Worm (Caenorhabditis elegans): ENCODE measurements around the gene tre-5.

The tre-5 gene

DNA sequence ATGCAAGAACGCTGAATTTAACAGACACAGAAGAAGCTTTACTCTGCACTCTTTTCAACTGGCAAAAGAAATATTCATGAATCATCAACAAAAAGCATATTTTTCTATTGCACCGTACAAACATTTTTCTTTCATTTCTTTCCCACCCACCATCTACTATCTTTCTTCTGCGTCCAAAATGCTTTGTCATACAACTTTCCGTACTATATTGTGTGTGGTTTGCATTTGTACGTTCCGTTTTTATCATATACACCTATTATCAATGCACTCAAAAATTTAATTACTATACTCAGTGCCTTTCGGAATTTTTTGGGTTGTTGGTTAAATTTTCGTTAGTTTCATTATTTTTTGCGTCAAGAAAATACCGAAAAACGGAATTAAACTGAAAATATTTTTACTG, 12.6 kb upstream of the tre-5 start:
- TF ChIP-seq unc-62 (GFP tag; optimal IDR thresholded peaks at IDR 0.05), result no peak

DNA sequence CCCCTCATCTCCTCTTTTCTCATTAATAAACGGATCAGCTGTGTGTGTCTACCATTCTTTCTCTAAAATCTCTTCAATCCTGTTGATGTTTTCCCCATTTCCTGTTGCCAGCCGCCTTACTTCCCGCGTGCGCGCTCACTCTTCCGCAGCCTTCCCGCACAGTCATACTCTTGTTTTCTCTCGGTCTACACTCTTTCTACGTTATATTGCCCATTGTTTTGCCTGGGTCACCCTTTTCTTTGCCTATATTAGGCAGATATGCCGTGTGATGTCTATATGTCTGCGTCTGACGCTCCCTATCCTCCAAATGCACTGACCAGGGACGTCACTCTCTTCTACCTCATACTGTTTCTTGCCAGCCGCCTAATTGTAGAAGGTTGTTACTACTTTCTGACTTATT, 11.2 kb upstream of the tre-5 start:
- no peak for TF ChIP-seq unc-62 (GFP tag; optimal IDR thresholded peaks at IDR 0.05)

DNA sequence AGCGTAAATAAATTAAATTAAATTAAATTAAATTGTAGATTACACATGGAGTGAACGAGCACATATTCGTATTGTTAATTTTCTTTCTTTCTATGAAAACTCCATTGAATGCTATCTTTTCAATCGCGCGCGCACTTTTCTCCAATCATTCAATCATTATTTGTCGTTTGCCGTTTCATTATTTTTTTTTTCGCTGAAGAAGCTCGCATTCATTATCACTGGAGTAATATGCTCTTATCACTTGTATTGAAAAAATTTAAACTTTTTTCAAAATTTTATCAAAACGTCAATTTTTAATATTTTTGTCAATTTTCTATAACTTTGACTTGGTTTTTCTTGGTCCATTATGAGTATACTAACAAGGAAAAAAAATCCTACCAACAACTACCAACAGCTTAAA, 10.4 kb upstream of the tre-5 start:
- no peak for TF ChIP-seq unc-62 (GFP tag; optimal IDR thresholded peaks at IDR 0.05)

DNA sequence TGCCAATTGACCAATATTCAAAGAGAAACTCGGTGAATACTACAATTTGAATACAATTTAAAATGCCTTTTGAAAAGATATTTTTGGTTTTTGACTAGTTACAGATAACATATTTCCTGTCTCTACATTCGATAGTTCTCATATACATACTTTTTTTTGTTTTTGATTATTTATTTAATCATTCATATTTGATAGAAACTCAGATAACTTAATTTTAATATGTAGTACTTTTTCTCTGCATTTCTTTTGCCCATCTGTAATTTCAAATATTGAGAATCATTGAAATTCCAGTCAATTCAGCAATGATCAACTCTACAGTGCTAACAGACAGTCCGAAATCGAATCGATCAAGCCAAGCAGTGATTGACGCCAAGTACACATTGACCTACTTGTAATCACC, 5.9 kb upstream of the tre-5 start, which contains the start of gene C23H3.2:
TSS of gene C23H3.2 (plus strand) at position 301 of the 400 bp plus-strand sequence.
- TF ChIP-seq unc-62 (GFP tag; optimal IDR thresholded peaks at IDR 0.05), result no peak

DNA sequence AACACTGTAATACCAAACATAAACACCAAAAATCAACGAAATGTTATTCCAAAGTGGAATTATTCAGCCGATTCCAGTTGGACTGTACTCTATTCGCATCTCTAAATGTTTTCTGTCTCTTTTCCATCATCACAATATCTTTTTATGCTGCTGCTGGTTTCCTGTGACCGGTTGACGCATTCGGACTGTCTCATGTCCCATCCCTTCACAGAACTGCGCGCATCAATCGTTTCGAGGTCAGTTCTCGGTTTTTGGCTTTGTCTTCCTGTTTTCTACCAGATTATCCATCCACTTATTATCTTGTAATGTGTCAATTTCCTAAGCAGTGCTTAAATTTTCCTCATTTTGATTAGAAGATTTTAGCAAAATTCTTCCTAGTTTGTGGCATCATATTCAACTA, 4.9 kb upstream of the tre-5 start:
- no peak for TF ChIP-seq unc-62 (GFP tag; optimal IDR thresholded peaks at IDR 0.05)

DNA sequence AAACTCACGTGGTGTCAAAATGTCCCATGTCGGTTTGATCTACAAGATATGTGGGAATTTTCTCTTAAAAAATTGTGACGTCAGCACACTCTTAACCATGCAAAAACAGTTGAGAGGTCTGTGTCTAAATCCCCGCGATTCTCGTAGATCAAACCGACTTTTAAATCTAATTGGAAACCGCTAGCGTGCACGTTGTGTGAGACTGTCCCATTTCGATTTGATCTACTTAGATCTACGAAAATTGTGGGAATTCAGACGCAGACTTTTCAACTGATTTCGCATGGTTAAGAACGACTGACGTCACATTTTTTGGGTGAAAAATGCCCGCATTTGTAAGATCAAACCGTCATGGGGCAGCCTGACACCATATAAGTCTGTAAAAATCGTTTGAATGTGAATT, 2.8 kb upstream of the tre-5 start:
- no peak for TF ChIP-seq unc-62 (GFP tag; optimal IDR thresholded peaks at IDR 0.05)

DNA sequence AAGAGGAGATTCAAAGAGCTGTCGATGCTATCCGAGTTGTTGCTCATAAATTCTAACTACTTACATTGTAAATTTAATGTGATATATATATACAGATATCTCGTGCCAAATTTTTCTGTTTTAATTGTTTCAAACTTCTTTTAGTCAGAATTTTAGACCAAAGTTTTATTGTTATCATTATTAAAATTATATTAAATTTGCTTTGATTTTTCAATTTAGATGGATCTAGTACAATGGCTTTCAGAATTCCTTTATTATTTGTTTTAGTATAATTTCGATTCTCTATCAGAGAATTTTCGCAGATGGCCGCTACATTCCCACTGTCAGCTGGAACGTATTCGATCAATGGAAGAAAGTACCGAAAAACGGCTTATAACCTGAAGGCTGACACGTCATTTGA, 2.3 kb upstream of the tre-5 start, which contains the start of gene ascc-1:
TSS of gene ascc-1 (plus strand) at position 301 of the 400 bp plus-strand sequence.
- no peak for TF ChIP-seq unc-62 (GFP tag; optimal IDR thresholded peaks at IDR 0.05)

DNA sequence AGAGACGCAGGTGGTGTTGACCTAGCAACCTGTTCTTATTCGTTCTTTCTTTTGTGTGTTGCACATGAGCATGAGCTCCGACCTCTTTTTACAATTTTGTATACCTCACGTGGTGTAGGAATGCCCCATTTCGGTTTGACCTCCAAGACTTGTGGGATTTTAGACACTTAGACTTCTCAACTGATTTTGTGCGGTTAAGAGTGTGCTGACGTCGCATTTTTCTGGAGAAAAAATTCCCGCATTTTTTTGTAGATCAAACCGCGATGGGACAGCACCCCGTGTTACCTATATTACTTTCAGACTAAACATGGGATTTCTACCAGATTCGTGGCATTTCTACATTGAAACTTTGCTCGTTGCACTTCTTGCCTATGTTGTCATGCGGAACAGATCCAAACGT, 3.8 kb downstream of the tre-5 start, which contains the start of gene sptl-1:
TSS of gene sptl-1 (plus strand) at position 301 of the 400 bp plus-strand sequence.
- no peak for TF ChIP-seq unc-62 (GFP tag; optimal IDR thresholded peaks at IDR 0.05)

DNA sequence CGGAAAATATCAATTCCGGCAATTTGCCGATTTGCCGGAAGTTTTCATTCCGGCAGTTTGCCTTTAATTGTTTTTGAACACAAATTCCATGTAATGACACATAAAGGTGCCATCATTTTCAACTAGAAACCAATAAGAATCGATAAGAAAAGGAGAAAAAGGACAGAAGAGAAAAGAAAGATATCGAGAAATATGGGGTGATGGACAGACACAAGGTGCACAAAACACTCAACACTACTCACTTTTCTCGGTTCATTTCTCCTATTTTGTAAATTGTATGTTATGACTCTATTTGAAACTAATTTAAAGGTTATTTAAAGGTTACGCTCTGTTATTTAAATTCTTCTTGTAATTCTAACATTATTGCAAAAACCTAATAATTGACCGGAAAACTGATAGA, 4.2 kb downstream of the tre-5 start:
- no peak for TF ChIP-seq unc-62 (GFP tag; optimal IDR thresholded peaks at IDR 0.05)

DNA sequence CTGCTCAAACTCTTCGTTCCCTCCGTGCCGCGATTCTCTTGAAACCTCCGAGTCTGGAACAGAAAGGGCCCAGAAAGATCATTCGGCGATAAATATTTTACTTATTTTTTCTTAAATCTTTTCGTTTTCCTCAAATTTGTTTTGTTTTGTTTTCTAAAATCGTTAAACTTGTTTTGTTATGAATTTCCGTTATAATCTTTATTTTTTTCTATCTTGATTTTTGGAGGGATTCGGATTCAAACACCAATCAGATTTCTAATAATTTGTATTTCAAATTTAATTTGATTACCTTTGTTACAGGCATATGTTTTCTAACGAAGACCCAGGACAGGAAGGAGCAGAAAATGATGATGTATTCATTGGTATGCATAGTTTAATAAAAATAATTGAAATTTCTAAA, 7.8 kb downstream of the tre-5 start, which contains the start of gene C23H3.5:
TSS of gene C23H3.5 (plus strand) at position 301 of the 400 bp plus-strand sequence.
- TF ChIP-seq unc-62 (GFP tag; optimal IDR thresholded peaks at IDR 0.05), result no peak

DNA sequence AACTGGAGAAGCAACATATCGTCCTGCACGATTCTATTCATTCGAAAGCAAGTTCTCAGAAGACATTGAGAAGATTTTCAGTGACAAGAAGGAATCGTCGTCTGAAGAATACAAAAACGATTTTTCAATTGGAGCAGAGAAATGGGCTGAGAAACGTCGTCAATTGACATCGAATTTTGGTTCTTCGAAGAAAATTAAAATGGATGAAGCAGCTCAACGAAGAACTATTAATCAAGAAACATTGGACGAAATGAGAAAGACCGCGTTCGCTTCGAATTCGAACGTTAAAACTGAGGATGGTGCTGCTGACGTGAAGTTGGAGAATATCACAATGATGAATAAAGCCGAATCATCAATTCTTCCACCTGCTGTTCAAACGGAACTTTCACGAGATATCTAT, 9.0 kb downstream of the tre-5 start, which contains the start of gene rpt-4:
TSS of gene rpt-4 (minus strand) at position 101 of the 400 bp plus-strand sequence.
- no peak for TF ChIP-seq unc-62 (GFP tag; optimal IDR thresholded peaks at IDR 0.05)

DNA sequence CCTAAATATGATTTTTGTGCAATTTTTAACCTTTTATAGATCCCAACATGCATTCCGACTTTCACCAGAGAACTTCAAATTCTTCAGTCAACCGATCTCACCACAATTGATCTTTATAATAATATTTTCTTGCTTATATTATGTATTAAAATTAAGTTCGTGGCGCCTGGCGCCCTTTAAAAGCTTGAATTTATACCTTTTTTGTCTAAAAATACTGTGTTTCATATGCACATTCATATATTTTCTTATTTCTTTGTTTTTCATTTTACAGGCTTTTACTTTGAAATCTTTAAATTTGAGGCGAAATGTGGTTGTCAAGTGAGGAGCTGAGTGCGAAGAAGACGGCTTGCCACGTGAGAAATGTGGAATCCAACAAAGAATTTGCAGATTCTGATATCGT, 10.4 kb downstream of the tre-5 start, which contains the start of gene rpoa-49:
TSS of gene rpoa-49 (plus strand) at position 301 of the 400 bp plus-strand sequence.
- TF ChIP-seq unc-62 (GFP tag; optimal IDR thresholded peaks at IDR 0.05), result no peak

DNA sequence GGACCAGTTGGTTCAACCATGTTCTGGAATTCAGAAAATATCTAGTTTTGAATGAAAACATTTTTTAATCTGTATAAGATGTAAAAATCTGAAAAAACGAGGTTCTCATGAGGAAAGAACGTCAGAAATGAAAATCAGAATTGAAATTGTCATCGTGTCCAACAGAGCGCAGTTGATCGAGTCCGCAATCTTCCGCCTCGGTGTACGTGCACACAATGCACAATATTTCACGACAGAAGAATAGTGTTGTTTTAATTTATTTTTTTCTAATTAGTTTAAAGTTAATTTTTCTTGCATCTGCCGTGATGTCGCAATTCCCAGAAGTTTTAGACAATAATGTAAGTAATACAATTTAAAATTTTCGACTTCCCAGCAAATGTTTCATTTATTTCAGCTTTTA, 11.5 kb downstream of the tre-5 start, which contains the start of gene nfyc-1:
TSS of gene nfyc-1 (plus strand) at position 268 of the 400 bp plus-strand sequence.
- TF ChIP-seq unc-62 (GFP tag; optimal IDR thresholded peaks at IDR 0.05), result no peak

DNA sequence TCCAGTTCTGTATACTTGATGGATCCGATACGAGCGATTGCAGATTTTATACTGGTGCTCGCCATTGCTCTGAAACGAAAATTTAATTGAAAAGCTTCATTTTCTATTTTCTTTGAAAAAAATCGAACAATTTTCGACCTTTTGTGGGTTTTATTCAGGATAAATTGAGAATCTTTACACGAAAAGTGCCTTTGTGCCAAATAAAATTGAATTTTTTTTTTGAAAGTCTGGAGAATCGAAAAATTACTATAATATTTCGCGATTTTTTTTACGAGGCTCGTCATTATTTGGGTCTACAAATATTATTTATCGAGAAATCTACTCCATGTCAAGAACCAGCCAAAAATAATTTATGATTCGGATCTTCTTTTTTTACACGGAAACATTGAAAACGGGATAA, 13.2 kb downstream of the tre-5 start, which contains the start of gene F23F1.10:
TSS of gene F23F1.10 (minus strand) at position 69 of the 400 bp plus-strand sequence.
- TF ChIP-seq unc-62 (GFP tag; optimal IDR thresholded peaks at IDR 0.05), result no peak

DNA sequence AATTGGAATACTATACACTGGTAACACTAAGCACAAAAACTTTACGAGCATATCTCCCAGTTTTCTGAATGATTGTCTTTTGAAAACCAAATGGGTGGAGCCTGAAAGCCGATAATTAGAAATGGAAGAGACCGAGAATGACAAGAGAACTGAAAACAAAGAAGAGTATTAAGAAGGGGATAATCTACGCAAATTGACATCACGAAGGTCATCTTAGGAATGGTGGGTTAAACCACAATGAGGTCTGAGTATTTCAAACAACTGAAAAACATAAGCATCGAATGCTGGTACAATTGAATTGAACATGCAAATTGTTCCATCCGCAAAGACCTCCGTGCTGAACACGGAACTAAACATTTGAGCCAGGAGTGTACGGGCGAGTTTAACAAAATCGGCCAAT, 15.7 kb downstream of the tre-5 start, which contains the start of gene spp-24:
TSS of gene spp-24 (minus strand) at position 101 of the 400 bp plus-strand sequence.
- no peak for TF ChIP-seq unc-62 (GFP tag; optimal IDR thresholded peaks at IDR 0.05)

DNA sequence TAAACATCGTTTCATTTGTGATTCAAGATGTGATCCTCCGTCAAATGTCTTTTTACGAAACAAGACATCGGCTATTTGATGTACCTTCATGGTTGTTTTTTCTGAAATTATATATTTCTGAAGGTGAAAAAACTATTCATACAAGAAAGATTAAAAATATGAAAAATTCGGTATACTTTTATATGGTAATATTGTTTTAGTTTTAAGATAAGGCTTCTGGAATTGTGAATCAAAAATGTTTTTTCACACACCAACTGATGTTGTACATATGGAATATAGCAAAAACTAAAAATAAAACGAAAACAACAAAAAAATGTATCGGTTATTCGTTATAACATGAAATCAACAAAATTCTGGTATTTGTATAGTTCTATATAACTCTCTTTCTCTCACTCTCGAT, 17.9 kb downstream of the tre-5 start, which contains the start of gene F23F1.6:
TSS of gene F23F1.6 (minus strand) at position 101 of the 400 bp plus-strand sequence.
- TF ChIP-seq unc-62 (GFP tag; optimal IDR thresholded peaks at IDR 0.05), result no peak

DNA sequence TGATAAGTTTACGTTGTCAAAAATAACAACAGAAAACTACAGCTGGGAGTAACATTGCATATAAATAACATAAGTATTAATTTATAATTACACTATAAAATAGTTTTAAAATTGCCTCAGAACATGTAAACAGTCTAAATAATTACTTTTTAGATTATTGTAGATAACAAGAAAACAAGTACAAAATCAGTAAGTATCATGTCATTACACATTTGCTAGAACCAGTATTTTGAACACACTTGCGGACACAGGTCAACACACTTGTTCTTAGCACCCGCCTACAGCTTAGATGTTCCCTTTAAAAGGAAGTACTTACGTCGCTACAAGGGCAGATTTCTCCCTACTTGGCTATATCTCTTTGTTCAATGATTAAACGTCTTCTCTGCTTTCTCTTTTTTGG, 21.2 kb downstream of the tre-5 start, which contains the start of gene F23F1.2:
TSS of gene F23F1.2 (plus strand) at position 301 of the 400 bp plus-strand sequence.
- TF ChIP-seq unc-62 (GFP tag; optimal IDR thresholded peaks at IDR 0.05), result no peak
